Worm (Caenorhabditis elegans): ENCODE results near the gene nhr-159.

Gene nhr-159

ce11 chrV:3855916-3856315 is 22.2 kb downstream of the nhr-159 start (continued):
- TF ChIP-seq fos-1 (tag; optimal IDR thresholded peaks at IDR 0.05): peak; percentile 29
- TF ChIP-seq egl-13 (tag; optimal IDR thresholded peaks at IDR 0.05): peak; percentile 41
- TF ChIP-seq nhr-19 (GFP tag; conservative IDR thresholded peaks at IDR 0.05): peak; percentile 18; the same call in 1 of the 2 replicates
- no peak for TF ChIP-seq sup-37 (GFP tag; optimal IDR thresholded peaks at IDR 0.05)
- TF ChIP-seq ztf-4 (tag; optimal IDR thresholded peaks at IDR 0.05): no peak

DNA sequence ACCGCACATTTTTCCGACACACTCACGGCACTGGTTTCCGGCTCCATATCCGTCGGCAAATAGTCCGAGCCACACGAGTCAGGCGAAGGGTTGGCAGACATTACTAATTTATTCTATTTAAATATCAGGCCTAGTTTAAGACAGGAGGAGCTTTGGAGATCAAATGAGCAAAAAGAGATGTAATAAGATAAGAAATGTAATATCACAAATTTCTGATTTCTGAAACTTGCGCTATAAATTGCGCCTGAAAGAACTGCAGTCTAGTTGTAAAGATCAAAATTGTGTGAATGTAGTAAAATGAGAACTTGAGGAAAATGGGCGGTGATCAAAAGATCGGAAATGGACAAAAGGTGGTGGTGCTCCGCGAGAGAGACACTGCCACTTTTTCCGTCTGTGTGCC is 23.3 kb downstream of the nhr-159 start, which contains the start of gene nhr-186:
nhr-186 (minus strand) TSS at position 101 of the 400 bp plus-strand sequence.
- no peak for TF ChIP-seq nhr-19 (GFP tag; conservative IDR thresholded peaks at IDR 0.05)
- TF ChIP-seq dsc-1 (tag; optimal IDR thresholded peaks at IDR 0.05): no peak
- TF ChIP-seq fkh-10 (GFP tag; optimal IDR thresholded peaks at IDR 0.05): peak; percentile 6
- TF ChIP-seq unc-30 (tag; optimal IDR thresholded peaks at IDR 0.05): no peak
- no peak for TF ChIP-seq fkh-4 (tag; optimal IDR thresholded peaks at IDR 0.05; ENCODE audit: borderline replicate concordance)
- no peak for TF ChIP-seq sptf-1 (tag; optimal IDR thresholded peaks at IDR 0.05)
- TF ChIP-seq snu-23 (GFP tag; optimal IDR thresholded peaks at IDR 0.05): no peak
- TF ChIP-seq mdl-1 (tag; optimal IDR thresholded peaks at IDR 0.05): no peak
- no peak for TF ChIP-seq fos-1 (tag; optimal IDR thresholded peaks at IDR 0.05)
- no peak for TF ChIP-seq C34B4.2 (tag; optimal IDR thresholded peaks at IDR 0.05)
- TF ChIP-seq efl-1 (optimal IDR thresholded peaks at IDR 0.05): no peak
- peak in 1 of 2 experiments; percentile 76 for TF ChIP-seq efl-1 (GFP tag; optimal IDR thresholded peaks at IDR 0.05 in 1 of 2)
- TF ChIP-seq nhr-28 (tag; optimal IDR thresholded peaks at IDR 0.05): no peak
- no peak for TF ChIP-seq ceh-88 (GFP tag; IDR thresholded peaks at IDR 0.05)
- no peak for TF ChIP-seq rnt-1 (tag; optimal IDR thresholded peaks at IDR 0.05)

DNA sequence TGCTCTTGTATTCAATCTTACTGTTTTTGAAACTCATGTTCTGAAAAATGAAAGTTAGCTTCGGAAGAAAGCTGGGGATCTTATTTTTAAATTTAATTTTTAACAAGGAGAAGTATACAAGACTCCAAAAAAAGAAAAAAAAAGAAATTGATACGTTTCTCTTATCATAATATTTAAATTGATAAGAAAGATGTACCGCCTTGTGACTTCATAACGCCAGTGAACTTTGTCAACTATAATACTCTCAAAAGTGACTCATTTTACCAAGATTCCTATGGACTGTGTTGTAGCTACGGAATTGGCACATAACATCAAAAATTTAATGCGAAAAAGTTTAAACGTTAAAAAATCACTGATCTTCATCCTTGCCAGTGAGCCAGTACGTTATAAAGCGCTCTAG is 26.4 kb downstream of the nhr-159 start:
- TF ChIP-seq elt-2 (tag; optimal IDR thresholded peaks at IDR 0.05): peak; percentile 76
- TF ChIP-seq ztf-4 (tag; optimal IDR thresholded peaks at IDR 0.05): no peak
- no peak for TF ChIP-seq hpl-2 (GFP tag; optimal IDR thresholded peaks at IDR 0.05)
- TF ChIP-seq hlh-17 (GFP tag; optimal IDR thresholded peaks at IDR 0.05; ENCODE audit: borderline replicate concordance): no peak

DNA sequence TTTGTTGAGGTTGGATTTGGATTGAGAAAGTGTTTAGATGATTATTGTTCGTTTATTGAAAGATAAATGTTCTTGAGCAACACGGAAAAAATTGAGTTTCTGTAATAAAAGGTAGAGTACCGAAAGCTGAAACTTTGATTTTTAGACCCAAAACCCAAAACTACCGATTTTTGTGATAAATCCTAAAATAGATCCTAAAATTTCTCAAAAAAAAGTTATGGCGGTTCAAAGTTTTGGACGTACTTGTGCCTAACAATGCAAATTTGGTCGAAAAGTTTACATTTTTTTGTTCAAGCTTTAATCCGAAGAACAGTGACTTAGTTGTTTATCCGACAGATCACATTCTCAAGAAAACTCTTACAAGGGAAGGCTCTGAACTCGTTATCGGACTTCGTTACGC is 30.9 kb downstream of the nhr-159 start, which contains the start of gene nhr-185:
nhr-185 (minus strand) TSS at position 101 of the 400 bp plus-strand sequence.
- TF ChIP-seq alr-1 (tag; optimal IDR thresholded peaks at IDR 0.05; ENCODE audit: borderline replicate concordance) (no peak), fos-1 (tag; optimal IDR thresholded peaks at IDR 0.05) (no peak), mdl-1 (tag; optimal IDR thresholded peaks at IDR 0.05) (no peak), nhr-76 (tag; optimal IDR thresholded peaks at IDR 0.05) (no peak), nhr-19 (GFP tag; conservative IDR thresholded peaks at IDR 0.05) (no peak), nhr-20 (tag; optimal IDR thresholded peaks at IDR 0.05) (no peak), ceh-90 (tag; optimal IDR thresholded peaks at IDR 0.05) (no peak), egl-13 (tag; optimal IDR thresholded peaks at IDR 0.05) (no peak), nhr-85 (tag) (no peak), aly-2 (tag; optimal IDR thresholded peaks at IDR 0.05) (no peak), hpl-2 (GFP tag; optimal IDR thresholded peaks at IDR 0.05) (no peak)

- TF ChIP-seq ztf-4 (tag; optimal IDR thresholded peaks at IDR 0.05) (no peak), elt-3 (tag; optimal IDR thresholded peaks at IDR 0.05) (peak in 1 of 6 experiments; percentile 0), C04F5.9 (tag; optimal IDR thresholded peaks at IDR 0.05) (no peak), efl-1 (optimal IDR thresholded peaks at IDR 0.05) (no peak), efl-1 (GFP tag; optimal IDR thresholded peaks at IDR 0.05 in 1 of 2) (peak in 1 of 2 experiments; percentile 37), elt-2 (tag; optimal IDR thresholded peaks at IDR 0.05) (peak; percentile 10), dpl-1 (GFP tag; optimal IDR thresholded peaks at IDR 0.05) (no peak)
Observed at ce11 chrV:3843926-3844325, 34.2 kb downstream of the nhr-159 start, which contains the start of gene ugt-32. ugt-32 (minus strand) TSS chrV:3844007.

ce11 chrV:3841462-3841861 is 36.7 kb downstream of the nhr-159 start:
- TF ChIP-seq elt-3 (tag; optimal IDR thresholded peaks at IDR 0.05) (peak in 1 of 6 experiments; percentile 0), nhr-28 (tag; optimal IDR thresholded peaks at IDR 0.05) (no peak), nhr-85 (tag) (peak; percentile 47)

Measured in whole organism, L1 larva.